Fruit fly (Drosophila melanogaster): ENCODE measurements around the gene SPE.

dm6 chr3R:23646183-23646582 lies 39.9 kb upstream of the SPE start:
- peak; percentile 73 for TF ChIP-seq Sox102F (GFP tag; optimal IDR thresholded peaks at IDR 0.05)
- TF ChIP-seq CG34406 (GFP tag; optimal IDR thresholded peaks at IDR 0.05), result peak; percentile 68
- peak; percentile 70 for TF ChIP-seq esn (GFP tag; optimal IDR thresholded peaks at IDR 0.05)
- TF ChIP-seq topi (GFP tag; optimal IDR thresholded peaks at IDR 0.05), result peak; percentile 74
- peak; percentile 80 for TF ChIP-seq Hr39 (GFP tag; optimal IDR thresholded peaks at IDR 0.05)
- TF ChIP-seq Hr38 (GFP tag; optimal IDR thresholded peaks at IDR 0.05), result peak; percentile 81
- peak; percentile 36 for TF ChIP-seq vri (GFP tag; optimal IDR thresholded peaks at IDR 0.05)
- no peak for TF ChIP-seq Blimp-1 (GFP tag; optimal IDR thresholded peaks at IDR 0.05)
- TF ChIP-seq CG7368 (GFP tag; optimal IDR thresholded peaks at IDR 0.05), result peak; percentile 67
- TF ChIP-seq Sox15 (GFP tag; optimal IDR thresholded peaks at IDR 0.05), result peak; percentile 63
- TF ChIP-seq Eip75B (GFP tag; optimal IDR thresholded peaks at IDR 0.05), result peak; percentile 76
- peak; percentile 79; the same call in 1 of the 2 replicates for TF ChIP-seq CG11294 (GFP tag; IDR thresholded peaks at IDR 0.05)
- peak; percentile 80 for TF ChIP-seq Gug (GFP tag; IDR thresholded peaks at IDR 0.05)

Measured in whole organism, prepupa.